ENCODE assay signal across 1 fruit fly cellular context in the genomic region with DNA sequence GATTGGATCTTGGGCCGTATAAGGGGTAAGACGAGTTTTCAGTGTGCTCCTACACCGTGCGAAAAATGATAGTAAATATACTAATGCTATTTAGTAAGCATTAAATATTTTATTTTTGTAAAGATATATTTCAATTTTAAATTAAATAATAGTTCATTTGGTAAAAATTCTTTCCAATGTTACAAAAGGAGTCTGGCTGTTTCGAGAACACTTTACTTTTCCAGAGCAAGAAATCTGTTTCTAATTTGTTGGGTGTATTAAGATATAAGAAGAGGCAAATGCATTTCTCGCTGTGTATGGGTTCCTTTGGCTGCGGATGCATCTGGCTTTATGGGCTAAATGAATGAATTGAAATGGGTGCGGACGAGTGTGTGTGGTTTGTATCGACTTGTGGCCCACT.
TF ChIP-seq lines count a peak whose summit lies in the region.

No protein-coding gene starts in this region.

TF ChIP-seq in whole organism, embryonic, 481 proteins besides CTCF, POLR2A, EP300 and RAD21 (continued from another document):
- TF ChIP-seq prd (optimal IDR thresholded peaks at IDR 0.05; lab: Kevin White, UChicago): no peak
- peak; percentile 52; the same call in 1 of the 3 replicates for TF ChIP-seq prd (GFP tag; IDR thresholded peaks at IDR 0.05; lab: Robert Waterston, UW)
- TF ChIP-seq Dek (tag; optimal IDR thresholded peaks at IDR 0.05; lab: Kevin White, UChicago): no peak
- peak; percentile 31 for TF ChIP-seq CG5245 (GFP tag; optimal IDR thresholded peaks at IDR 0.05; lab: Kevin White, UChicago)
- no peak for TF ChIP-seq CG18476 (GFP tag; optimal IDR thresholded peaks at IDR 0.05; lab: Kevin White, UChicago)
- TF ChIP-seq Ptx1 (GFP tag; IDR thresholded peaks at IDR 0.05; lab: Robert Waterston, UW): peak; percentile 34; the same call in 1 of the 2 replicates
- no peak for TF ChIP-seq CG4282 (GFP tag; optimal IDR thresholded peaks at IDR 0.05; lab: Kevin White, UChicago)
- peak; percentile 66 for TF ChIP-seq Sox100B (GFP tag; optimal IDR thresholded peaks at IDR 0.05; lab: Kevin White, UChicago)
- TF ChIP-seq HHEX (GFP tag; optimal IDR thresholded peaks at IDR 0.05; lab: Kevin White, UChicago): peak; percentile 56
- TF ChIP-seq Bteb2 (GFP tag; optimal IDR thresholded peaks at IDR 0.05; lab: Kevin White, UChicago): no peak
- TF ChIP-seq bcd (GFP tag; optimal IDR thresholded peaks at IDR 0.05; lab: Kevin White, UChicago): peak; percentile 57
- TF ChIP-seq hth (optimal IDR thresholded peaks at IDR 0.05; lab: Kevin White, UChicago): no peak
- peak; percentile 31 for TF ChIP-seq CG3281 (GFP tag; optimal IDR thresholded peaks at IDR 0.05; lab: Kevin White, UChicago)
- no peak for TF ChIP-seq Dip2 (GFP tag; IDR thresholded peaks at IDR 0.05; lab: Robert Waterston, UW)
- TF ChIP-seq CG30403 (GFP tag; optimal IDR thresholded peaks at IDR 0.05; lab: Kevin White, UChicago): peak; percentile 62
- TF ChIP-seq PHDP (tag; optimal IDR thresholded peaks at IDR 0.05; lab: Kevin White, UChicago): peak; percentile 62
- TF ChIP-seq CG18599 (GFP tag; optimal IDR thresholded peaks at IDR 0.05; lab: Kevin White, UChicago): peak; percentile 52
- no peak for TF ChIP-seq esg (GFP tag; conservative IDR thresholded peaks at IDR 0.05; lab: Robert Waterston, UW)
TF ChIP-seq in whole organism, embryonic: peak in this region for 169.
